Fruit fly (Drosophila melanogaster) whole organism, embryonic: ENCODE data around the gene Mdh1.

Experiments used
- BEAF-32 ChIP-seq: fragments of 200-800 bp; sonication (Bioruptor generic); optimal IDR thresholded peaks from 3 replicates; lab custom pipeline; 2017; ENCODE audit warnings: missing biosample characterization, missing genetic modification characterization, mild to moderate bottlenecking, moderate library complexity, missing genetic modification reagents
- Bdp1 ChIP-seq: fragments of 200-800 bp; sonication (Bioruptor generic); optimal IDR thresholded peaks from 3 replicates; lab custom pipeline; 2016; ENCODE audit warnings: missing biosample characterization, missing genetic modification characterization
- CG10366 ChIP-seq: fragments of 200-800 bp; sonication (Bioruptor generic); IDR thresholded peaks from 2 replicates; pipeline ENCODE4 v1.3.6; 2022; ENCODE audit warnings: missing biosample characterization, missing genetic modification characterization
- CG10565 ChIP-seq: fragments of 200-800 bp; sonication (Bioruptor generic); optimal IDR thresholded peaks from 3 replicates; lab custom pipeline; 2016; ENCODE audit warnings: missing biosample characterization, mild to moderate bottlenecking, missing genetic modification characterization
- CG10654 ChIP-seq: fragments of 200-800 bp; sonication (Bioruptor generic); optimal IDR thresholded peaks from 2 replicates; lab custom pipeline; 2016; ENCODE audit warnings: missing biosample characterization, missing genetic modification characterization
- CG11085 ChIP-seq: fragments of 200-800 bp; sonication (Bioruptor generic); IDR thresholded peaks from 2 replicates; pipeline ENCODE4 v1.3.6; 2022; ENCODE audit warnings: missing biosample characterization, missing genetic modification characterization
- CG11398 ChIP-seq: fragments of 200-800 bp; sonication (Bioruptor generic); optimal IDR thresholded peaks from 2 replicates; lab custom pipeline; 2016; ENCODE audit warnings: missing biosample characterization, missing genetic modification characterization
- CG11696 ChIP-seq: fragments of 200-800 bp; sonication (Bioruptor generic); IDR thresholded peaks from 2 replicates; pipeline ENCODE4 v1.3.6; 2022; ENCODE audit warnings: missing biosample characterization, missing genetic modification characterization
- CG17568 ChIP-seq: fragments of 200-800 bp; sonication (Bioruptor generic); optimal IDR thresholded peaks from 2 replicates; lab custom pipeline; 2018; ENCODE audit warnings: missing biosample characterization, mild to moderate bottlenecking, missing genetic modification characterization, moderate library complexity
- CG3163 ChIP-seq: fragments of 200-800 bp; sonication (Bioruptor generic); optimal IDR thresholded peaks from 3 replicates; lab custom pipeline; 2016; ENCODE audit warnings: missing biosample characterization, missing genetic modification characterization
- CG34422 ChIP-seq: fragments of 200-800 bp; sonication (Bioruptor generic); IDR thresholded peaks from 3 replicates; pipeline ENCODE4 v1.3.6; 2022; ENCODE audit warnings: missing biosample characterization, missing genetic modification characterization
- CG3726 ChIP-seq: fragments of 200-800 bp; sonication (Bioruptor generic); IDR thresholded peaks from 3 replicates; pipeline ENCODE4, ENCODE4 v1.3.6; 2022; ENCODE audit warnings: missing biosample characterization, missing genetic modification characterization
- CG4730 ChIP-seq: fragments of 200-800 bp; sonication (Bioruptor generic); IDR thresholded peaks from 2 replicates; pipeline ENCODE4 v1.3.6; 2022; ENCODE audit warnings: missing biosample characterization, missing genetic modification characterization
- CG5180 ChIP-seq: fragments of 200-800 bp; sonication (Bioruptor generic); optimal IDR thresholded peaks from 3 replicates; lab custom pipeline; 2017; ENCODE audit warnings: missing biosample characterization, missing genetic modification characterization, mild to moderate bottlenecking, moderate library complexity, missing genetic modification reagents
- CG5953 ChIP-seq: fragments of 200-800 bp; sonication (Bioruptor generic); IDR thresholded peaks from 2 replicates; pipeline ENCODE4 v1.3.6; 2022; ENCODE audit warnings: missing biosample characterization, missing genetic modification characterization
- CG6854 ChIP-seq: fragments of 200-800 bp; sonication (Bioruptor generic); optimal IDR thresholded peaks from 3 replicates; lab custom pipeline; 2017; ENCODE audit warnings: missing biosample characterization, mild to moderate bottlenecking, missing genetic modification characterization
- CG7271 ChIP-seq: fragments of 200-800 bp; sonication (Bioruptor generic); optimal IDR thresholded peaks from 2 replicates; lab custom pipeline; 2018; ENCODE audit warnings: missing biosample characterization, mild to moderate bottlenecking, missing genetic modification characterization, moderate library complexity
- CG7357 ChIP-seq: fragments of 200-800 bp; sonication (Bioruptor generic); IDR thresholded peaks from 3 replicates; pipeline ENCODE4 v1.3.6; 2022; ENCODE audit warnings: missing biosample characterization, missing genetic modification characterization
- CG7745 ChIP-seq: fragments of 200-800 bp; sonication (Bioruptor generic); optimal IDR thresholded peaks from 2 replicates; lab custom pipeline; 2018; ENCODE audit warnings: missing biosample characterization, mild to moderate bottlenecking, missing genetic modification characterization, moderate library complexity
- CG9797 ChIP-seq: fragments of 200-800 bp; sonication (Bioruptor generic); optimal IDR thresholded peaks from 3 replicates; lab custom pipeline; 2018; ENCODE audit warnings: missing biosample characterization, mild to moderate bottlenecking, missing genetic modification characterization
- Camta ChIP-seq: fragments of 200-800 bp; sonication (Bioruptor generic); optimal IDR thresholded peaks from 2 replicates; lab custom pipeline; 2016; ENCODE audit warnings: missing biosample characterization, missing genetic modification characterization
- Deaf1 ChIP-seq: fragments of 200-800 bp; optimal IDR thresholded peaks from 3 replicates; lab custom pipeline; 2019; ENCODE audit warnings: missing biosample characterization, mild to moderate bottlenecking, missing genetic modification characterization, moderate library complexity
- HLHmδ ChIP-seq: fragments of 200-800 bp; sonication (Bioruptor generic); optimal IDR thresholded peaks from 2 replicates; lab custom pipeline; 2018; ENCODE audit warnings: missing biosample characterization, mild to moderate bottlenecking, missing genetic modification characterization, moderate library complexity
- Kr ChIP-seq: fragments of 200-800 bp; sonication (Bioruptor generic); optimal IDR thresholded peaks from 2 replicates; lab custom pipeline; 2017; ENCODE audit warnings: missing biosample characterization, mild to moderate bottlenecking, missing genetic modification characterization
- Myb ChIP-seq: fragments of 200-800 bp; sonication (Bioruptor generic); optimal IDR thresholded peaks from 2 replicates; lab custom pipeline; 2016; ENCODE audit warnings: missing biosample characterization, missing genetic modification characterization
- NK7.1 ChIP-seq: fragments of 200-800 bp; sonication (Bioruptor generic); optimal IDR thresholded peaks from 3 replicates; lab custom pipeline; 2016; ENCODE audit warnings: missing biosample characterization, missing genetic modification characterization
- Ptx1 ChIP-seq: fragments of 200-800 bp; sonication (Bioruptor generic); IDR thresholded peaks from 2 replicates; pipeline ENCODE4 v1.3.6; 2022; ENCODE audit warnings: missing biosample characterization, missing genetic modification characterization
- ab ChIP-seq: fragments of 200-800 bp; sonication (Bioruptor generic); optimal IDR thresholded peaks from 2 replicates; lab custom pipeline; 2016; ENCODE audit warnings: missing biosample characterization, missing genetic modification characterization
- amos ChIP-seq: fragments of 200-800 bp; sonication (Bioruptor generic); IDR thresholded peaks from 2 replicates; pipeline ENCODE4 v1.3.6; 2022; ENCODE audit warnings: missing biosample characterization, missing genetic modification characterization; ENCODE audit not compliant: partially characterized antibody
- ase ChIP-seq: fragments of 200-800 bp; sonication (Bioruptor generic); IDR thresholded peaks from 3 replicates; pipeline ENCODE4 v1.3.6; 2022; ENCODE audit warnings: missing biosample characterization, missing genetic modification characterization
- ash1 ChIP-seq: fragments of 200-800 bp; sonication (Bioruptor generic); optimal IDR thresholded peaks from 2 replicates; lab custom pipeline; 2018; ENCODE audit warnings: missing biosample characterization, mild to moderate bottlenecking, missing genetic modification characterization
- bsh ChIP-seq, 2 experiments: fragments of 200-800 bp; sonication (Bioruptor generic); optimal IDR thresholded peaks; 2 replicates each; lab custom pipeline; 2017 to 2018; ENCODE audit warnings: mild to moderate bottlenecking in 2 of 2, missing biosample characterization in 2 of 2, missing genetic modification characterization in 2 of 2, moderate library complexity in 1 of 2
- ci ChIP-seq: fragments of 200-800 bp; sonication (Bioruptor generic); IDR thresholded peaks from 3 replicates; pipeline ENCODE4 v1.3.6; 2022; ENCODE audit warnings: missing biosample characterization, missing genetic modification characterization
- dan ChIP-seq: fragments of 200-800 bp; sonication (Bioruptor generic); IDR thresholded peaks from 2 replicates; pipeline ENCODE4 v1.3.6; 2022; ENCODE audit warnings: missing biosample characterization, missing genetic modification characterization
- dmrt11E ChIP-seq: fragments of 200-800 bp; sonication (Bioruptor generic); optimal IDR thresholded peaks from 3 replicates; lab custom pipeline; 2018; ENCODE audit warnings: missing biosample characterization, mild to moderate bottlenecking, missing genetic modification characterization, moderate library complexity
- fd96Cb ChIP-seq: fragments of 200-800 bp; sonication (Bioruptor generic); optimal IDR thresholded peaks from 2 replicates; lab custom pipeline; 2018; ENCODE audit warnings: missing biosample characterization, mild to moderate bottlenecking, missing genetic modification characterization, moderate library complexity
- fru ChIP-seq: fragments of >200 bp; optimal IDR thresholded peaks from 2 replicates; lab custom pipeline; 2017
- gce ChIP-seq: fragments of 200-800 bp; sonication (Bioruptor generic); IDR thresholded peaks from 3 replicates; pipeline ENCODE4 v1.3.6; 2022; ENCODE audit warnings: missing biosample characterization, missing genetic modification characterization
- hth ChIP-seq: fragments of >200 bp; optimal IDR thresholded peaks from 2 replicates; lab custom pipeline; 2017; ENCODE audit warnings: inconsistent platforms
- kah ChIP-seq: fragments of 200-800 bp; sonication (Bioruptor generic); optimal IDR thresholded peaks from 2 replicates; lab custom pipeline; 2018; ENCODE audit warnings: missing biosample characterization, mild to moderate bottlenecking, missing genetic modification characterization
- lmd ChIP-seq: fragments of 200-800 bp; sonication (Bioruptor generic); IDR thresholded peaks from 2 replicates; pipeline ENCODE4 v1.3.6; 2022; ENCODE audit warnings: missing biosample characterization, missing genetic modification characterization
- mam ChIP-seq: fragments of 200-800 bp; sonication (Bioruptor generic); optimal IDR thresholded peaks from 3 replicates; lab custom pipeline; 2016; ENCODE audit warnings: missing biosample characterization, missing genetic modification characterization
- rib ChIP-seq: fragments of 200-800 bp; sonication (Bioruptor generic); IDR thresholded peaks from 2 replicates; pipeline ENCODE4 v1.3.6; 2022; ENCODE audit warnings: missing biosample characterization, missing genetic modification characterization
- ro ChIP-seq: fragments of 200-800 bp; sonication (Bioruptor generic); IDR thresholded peaks from 2 replicates; pipeline ENCODE4 v1.3.6; 2022; ENCODE audit warnings: missing biosample characterization, missing genetic modification characterization
- row ChIP-seq: fragments of 200-800 bp; sonication (Bioruptor generic); IDR thresholded peaks from 3 replicates; pipeline ENCODE4 v1.3.6; 2022; ENCODE audit warnings: missing biosample characterization, missing genetic modification characterization
- schlank ChIP-seq: fragments of 200-800 bp; sonication (Bioruptor generic); optimal IDR thresholded peaks from 2 replicates; lab custom pipeline; 2018; ENCODE audit warnings: missing biosample characterization, mild to moderate bottlenecking, missing genetic modification characterization
- sr ChIP-seq: fragments of 200-800 bp; sonication (Bioruptor generic); IDR thresholded peaks from 3 replicates; pipeline ENCODE4 v1.3.6; 2022; ENCODE audit warnings: missing biosample characterization, missing genetic modification characterization
- tll ChIP-seq, 2 experiments: fragments of 200-800 bp in 1 of 2; fragments of >200 bp in 1 of 2; sonication (Bioruptor generic) in 1 of 2; optimal IDR thresholded peaks; 2 replicates each; lab custom pipeline; 2017 to 2019; ENCODE audit warnings: missing biosample characterization in 2 of 2, missing genetic modification characterization in 2 of 2, mild to moderate bottlenecking in 1 of 2, moderate library complexity in 1 of 2
- unpg ChIP-seq: fragments of 200-800 bp; sonication (Bioruptor generic); optimal IDR thresholded peaks from 3 replicates; lab custom pipeline; 2018; ENCODE audit warnings: missing biosample characterization, mild to moderate bottlenecking, missing genetic modification characterization, moderate library complexity
- usp ChIP-seq: fragments of >200 bp; optimal IDR thresholded peaks from 2 replicates; lab custom pipeline; 2017; ENCODE audit warnings: missing biosample characterization, missing genetic modification characterization
- zfh1 ChIP-seq: fragments of 200-800 bp; sonication (Bioruptor generic); IDR thresholded peaks from 3 replicates; pipeline ENCODE4 v1.3.6; 2022; ENCODE audit warnings: missing biosample characterization, missing genetic modification characterization

Mdh1 gene

dm6 chr2L:10430802-10431476 lies 34.8 kb upstream of the Mdh1 start, which contains the start of the genes Bug22 and TfIIB (continued):
- TF ChIP-seq fru (no peak), ro (no peak), CG7357 (GFP tag; lab: Robert Waterston, UW) (no peak), kah (no peak), CG9797 (GFP tag; lab: Kevin White, UChicago) (peak; percentile 32), Camta (peak; percentile 53), mam (peak; percentile 77), dmrt11E (peak; percentile 59), Kr (GFP tag; lab: Kevin White, UChicago) (no peak), bsh (GFP tag; optimal IDR thresholded peaks at IDR 0.05; lab: Kevin White, UChicago) (peak in 1 of 2 experiments; percentile 56), HLHmδ (peak; percentile 30), amos (GFP tag; lab: Robert Waterston, UW) (no peak), Ptx1 (peak; percentile 75), Deaf1 (tag; lab: Kevin White, UChicago) (no peak), CG4730 (GFP tag; lab: Robert Waterston, UW) (peak; percentile 32; the same call in 1 of the 2 replicates), CG6854 (GFP tag; lab: Kevin White, UChicago) (no peak), sr (GFP tag; lab: Robert Waterston, UW) (no peak), dan (no peak), CG3726 (no peak), CG7745 (tag; lab: Kevin White, UChicago) (no peak), schlank (tag; lab: Kevin White, UChicago) (peak; percentile 33), CG5180 (no peak), CG10366 (peak; percentile 74), hth (lab: Kevin White, UChicago) (no peak), CG34422 (GFP tag; lab: Robert Waterston, UW) (peak; percentile 72), gce (GFP tag; lab: Robert Waterston, UW) (no peak), ab (GFP tag; lab: Kevin White, UChicago) (no peak), NK7.1 (no peak), lmd (GFP tag; lab: Robert Waterston, UW) (no peak; the same call in 1 of the 2 replicates), ash1 (GFP tag; lab: Kevin White, UChicago) (no peak), CG10654 (GFP tag; lab: Kevin White, UChicago) (peak; percentile 50), BEAF-32 (GFP tag; lab: Kevin White, UChicago) (peak; percentile 47), fd96Cb (peak; percentile 29), CG5953 (GFP tag; lab: Robert Waterston, UW) (no peak), CG11696 (no peak), Myb (peak; percentile 20), CG17568 (GFP tag; lab: Kevin White, UChicago) (no peak), zfh1 (GFP tag; lab: Robert Waterston, UW) (peak; percentile 78), CG11398 (no peak), CG7271 (tag; lab: Kevin White, UChicago) (peak; percentile 6), rib (GFP tag; lab: Robert Waterston, UW) (peak; percentile 79), ase (GFP tag; lab: Robert Waterston, UW) (no peak; the same call in 2 of the 3 replicates), unpg (GFP tag; lab: Kevin White, UChicago) (peak; percentile 59), ci (GFP tag; lab: Robert Waterston, UW) (peak; percentile 88), row (GFP tag; lab: Robert Waterston, UW) (peak; percentile 91), CG3163 (GFP tag; lab: Kevin White, UChicago) (peak; percentile 5), Bdp1 (GFP tag; lab: Kevin White, UChicago) (peak; percentile 27), CG10565 (GFP tag; lab: Kevin White, UChicago) (no peak), CG11085 (GFP tag; lab: Robert Waterston, UW) (0 out of 2 replicates have a peak, but pooled peaks have one; percentile 44), tll (GFP tag; optimal IDR thresholded peaks at IDR 0.05; lab: Kevin White, UChicago) (peak in 1 of 2 experiments; percentile 50), usp (GFP tag; lab: Kevin White, UChicago) (no peak)
